Fruit fly (Drosophila melanogaster) whole organism, embryonic: ENCODE data around the gene Trf4-2.

Source experiments
- Ada2b ChIP-seq: fragments of 200-800 bp; sonication (Bioruptor generic); IDR thresholded peaks from 2 replicates; pipeline ENCODE4 v1.3.6; 2022; ENCODE audit warnings: missing biosample characterization, missing genetic modification characterization
- CG11085 ChIP-seq: fragments of 200-800 bp; sonication (Bioruptor generic); IDR thresholded peaks from 2 replicates; pipeline ENCODE4 v1.3.6; 2022; ENCODE audit warnings: missing biosample characterization, missing genetic modification characterization
- CG11093 ChIP-seq: fragments of 200-800 bp; sonication (Bioruptor generic); IDR thresholded peaks from 3 replicates; pipeline ENCODE4 v1.3.6; 2022; ENCODE audit warnings: missing biosample characterization, missing genetic modification characterization
- CG11456 ChIP-seq: fragments of 200-800 bp; sonication (Bioruptor generic); IDR thresholded peaks from 3 replicates; pipeline ENCODE4 v1.3.6; 2022; ENCODE audit warnings: missing biosample characterization, missing genetic modification characterization
- CG12071 ChIP-seq: fragments of 200-800 bp; sonication (Bioruptor generic); optimal IDR thresholded peaks from 3 replicates; lab custom pipeline; 2018; ENCODE audit warnings: missing biosample characterization, mild to moderate bottlenecking, missing genetic modification characterization
- CG14441 ChIP-seq: fragments of 200-800 bp; sonication (Bioruptor generic); IDR thresholded peaks from 2 replicates; pipeline ENCODE4 v1.3.6; 2022; ENCODE audit warnings: missing biosample characterization, missing genetic modification characterization
- CG14710 ChIP-seq: fragments of 200-800 bp; sonication (Bioruptor generic); optimal IDR thresholded peaks from 3 replicates; lab custom pipeline; 2019; ENCODE audit warnings: missing biosample characterization, mild to moderate bottlenecking, missing genetic modification characterization, moderate library complexity
- CG17186 ChIP-seq: fragments of 200-800 bp; sonication (Bioruptor generic); optimal IDR thresholded peaks from 3 replicates; lab custom pipeline; 2017; ENCODE audit warnings: missing biosample characterization, missing genetic modification reagents, missing genetic modification characterization
- CG17359 ChIP-seq: fragments of 200-800 bp; sonication (Bioruptor generic); optimal IDR thresholded peaks from 3 replicates; lab custom pipeline; 2018; ENCODE audit warnings: missing biosample characterization, mild to moderate bottlenecking, missing genetic modification characterization, moderate library complexity
- CG17802 ChIP-seq: fragments of 200-800 bp; sonication (Bioruptor generic); optimal IDR thresholded peaks from 2 replicates; lab custom pipeline; 2018; ENCODE audit warnings: missing biosample characterization, mild to moderate bottlenecking, missing genetic modification characterization, moderate library complexity
- CG2678 ChIP-seq: fragments of 200-800 bp; sonication (Bioruptor generic); optimal IDR thresholded peaks from 3 replicates; lab custom pipeline; 2019; ENCODE audit warnings: missing biosample characterization, mild to moderate bottlenecking, missing genetic modification characterization, moderate library complexity
- CG2712 ChIP-seq: fragments of 200-800 bp; optimal IDR thresholded peaks from 3 replicates; lab custom pipeline; 2019; ENCODE audit warnings: missing biosample characterization, mild to moderate bottlenecking, missing genetic modification characterization, moderate library complexity
- CG3407 ChIP-seq: fragments of 200-800 bp; sonication (Bioruptor generic); optimal IDR thresholded peaks from 2 replicates; lab custom pipeline; 2018; ENCODE audit warnings: missing biosample characterization, mild to moderate bottlenecking, missing genetic modification characterization
- CG4404 ChIP-seq: fragments of 200-800 bp; sonication (Bioruptor generic); IDR thresholded peaks from 2 replicates; pipeline ENCODE4 v1.3.6; 2022; ENCODE audit warnings: missing biosample characterization, missing genetic modification characterization
- CG4617 ChIP-seq: fragments of 200-800 bp; sonication (Bioruptor generic); optimal IDR thresholded peaks from 3 replicates; lab custom pipeline; 2016; ENCODE audit warnings: missing biosample characterization, missing genetic modification characterization, borderline replicate concordance
- CG6765 ChIP-seq: fragments of 200-800 bp; sonication (Bioruptor generic); optimal IDR thresholded peaks from 3 replicates; lab custom pipeline; 2017; ENCODE audit warnings: missing biosample characterization, mild to moderate bottlenecking, missing genetic modification characterization
- CG7357 ChIP-seq: fragments of 200-800 bp; sonication (Bioruptor generic); IDR thresholded peaks from 3 replicates; pipeline ENCODE4 v1.3.6; 2022; ENCODE audit warnings: missing biosample characterization, missing genetic modification characterization
- Dp ChIP-seq: fragments of 200-800 bp; sonication (Bioruptor generic); optimal IDR thresholded peaks from 2 replicates; lab custom pipeline; 2018; ENCODE audit warnings: missing biosample characterization, mild to moderate bottlenecking, missing genetic modification characterization, moderate library complexity
- Hand ChIP-seq: fragments of 200-800 bp; sonication (Bioruptor generic); optimal IDR thresholded peaks from 2 replicates; lab custom pipeline; 2017; ENCODE audit warnings: mild to moderate bottlenecking, missing biosample characterization, missing genetic modification reagents, missing genetic modification characterization
- Hr39 ChIP-seq: fragments of >200 bp; optimal IDR thresholded peaks from 2 replicates; lab custom pipeline; 2017
- Hr51 ChIP-seq, 2 experiments: fragments of 200-800 bp; sonication (Bioruptor generic); optimal IDR thresholded peaks; 2 replicates in 1 of 2; 3 replicates in 1 of 2; lab custom pipeline; 2016 to 2018; ENCODE audit warnings: missing biosample characterization in 2 of 2, missing genetic modification characterization in 2 of 2, mild to moderate bottlenecking in 1 of 2, moderate library complexity in 1 of 2
- MBD-R2 ChIP-seq: fragments of 200-800 bp; sonication (Bioruptor generic); IDR thresholded peaks from 2 replicates; pipeline ENCODE4 v1.3.6; 2022; ENCODE audit warnings: missing biosample characterization, missing genetic modification characterization
- NC2α ChIP-seq: fragments of 200-800 bp; sonication (Bioruptor generic); optimal IDR thresholded peaks from 2 replicates; lab custom pipeline; 2016; ENCODE audit warnings: missing biosample characterization, missing genetic modification characterization
- NC2β ChIP-seq: fragments of 200-800 bp; sonication (Bioruptor generic); optimal IDR thresholded peaks from 2 replicates; lab custom pipeline; 2016; ENCODE audit warnings: missing biosample characterization, missing genetic modification characterization
- NFAT ChIP-seq: fragments of 200-800 bp; sonication (Bioruptor generic); IDR thresholded peaks from 2 replicates; pipeline ENCODE4 v1.3.6; 2022; ENCODE audit warnings: missing biosample characterization, missing genetic modification characterization
- Nf-YC ChIP-seq: fragments of 200-800 bp; optimal IDR thresholded peaks from 3 replicates; lab custom pipeline; 2019; ENCODE audit warnings: missing biosample characterization, mild to moderate bottlenecking, missing genetic modification characterization, moderate library complexity
- Poxn ChIP-seq: fragments of 200-800 bp; sonication (Bioruptor generic); IDR thresholded peaks from 2 replicates; pipeline ENCODE4 v1.3.6; 2022; ENCODE audit warnings: missing biosample characterization, missing genetic modification characterization
- Sox102F ChIP-seq: fragments of 200-800 bp; sonication (Bioruptor generic); optimal IDR thresholded peaks from 2 replicates; lab custom pipeline; 2018; ENCODE audit warnings: missing biosample characterization, mild to moderate bottlenecking, missing genetic modification characterization, moderate library complexity
- Tbp ChIP-seq: fragments of >200 bp; optimal IDR thresholded peaks from 2 replicates; lab custom pipeline; 2018; ENCODE audit warnings: missing biosample characterization, missing genetic modification characterization
- ato ChIP-seq: fragments of 200-800 bp; sonication (Bioruptor generic); IDR thresholded peaks from 2 replicates; pipeline ENCODE4 v1.3.6; 2022; ENCODE audit warnings: missing biosample characterization, missing genetic modification characterization; ENCODE audit not compliant: partially characterized antibody
- bcd ChIP-seq: fragments of 200-800 bp; sonication (Bioruptor generic); optimal IDR thresholded peaks from 2 replicates; lab custom pipeline; 2017; ENCODE audit warnings: missing biosample characterization, mild to moderate bottlenecking, missing genetic modification characterization
- bsh ChIP-seq, 2 experiments: fragments of 200-800 bp; sonication (Bioruptor generic); optimal IDR thresholded peaks; 2 replicates each; lab custom pipeline; 2017 to 2018; ENCODE audit warnings: mild to moderate bottlenecking in 2 of 2, missing biosample characterization in 2 of 2, missing genetic modification characterization in 2 of 2, moderate library complexity in 1 of 2
- ci ChIP-seq: fragments of 200-800 bp; sonication (Bioruptor generic); IDR thresholded peaks from 3 replicates; pipeline ENCODE4 v1.3.6; 2022; ENCODE audit warnings: missing biosample characterization, missing genetic modification characterization
- corto ChIP-seq: fragments of 200-800 bp; sonication (Bioruptor generic); optimal IDR thresholded peaks from 2 replicates; lab custom pipeline; 2016; ENCODE audit warnings: missing biosample characterization, mild to moderate bottlenecking, missing genetic modification characterization, moderate library complexity
- ems ChIP-seq: fragments of 200-800 bp; sonication (Bioruptor generic); optimal IDR thresholded peaks from 3 replicates; lab custom pipeline; 2016; ENCODE audit warnings: missing biosample characterization, missing genetic modification characterization
- esg ChIP-seq: fragments of 200-800 bp; sonication (Bioruptor generic); conservative IDR thresholded peaks from 2 replicates; pipeline ENCODE4 v1.3.6; 2022; ENCODE audit warnings: missing biosample characterization, missing genetic modification characterization
- gem ChIP-seq: fragments of 200-800 bp; sonication (Bioruptor generic); optimal IDR thresholded peaks from 2 replicates; lab custom pipeline; 2019; ENCODE audit warnings: missing biosample characterization, mild to moderate bottlenecking, missing genetic modification characterization, moderate library complexity
- grn ChIP-seq: fragments of 200-800 bp; sonication (Bioruptor generic); optimal IDR thresholded peaks from 3 replicates; lab custom pipeline; 2017; ENCODE audit warnings: missing biosample characterization, missing genetic modification characterization
- lab ChIP-seq: fragments of 200-800 bp; sonication (Bioruptor generic); optimal IDR thresholded peaks from 3 replicates; lab custom pipeline; 2017; ENCODE audit warnings: missing biosample characterization, missing genetic modification characterization, mild to moderate bottlenecking, moderate library complexity, missing genetic modification reagents
- nmo ChIP-seq: fragments of 200-800 bp; sonication (Bioruptor generic); optimal IDR thresholded peaks from 2 replicates; lab custom pipeline; 2018; ENCODE audit warnings: missing biosample characterization, mild to moderate bottlenecking, missing genetic modification characterization, moderate library complexity
- onecut ChIP-seq: fragments of 200-800 bp; sonication (Bioruptor generic); IDR thresholded peaks from 2 replicates; pipeline ENCODE4 v1.3.6; 2022; ENCODE audit warnings: missing biosample characterization, missing genetic modification characterization
- org-1 ChIP-seq: fragments of 200-800 bp; sonication (Bioruptor generic); optimal IDR thresholded peaks from 2 replicates; lab custom pipeline; 2017; ENCODE audit warnings: missing biosample characterization, missing genetic modification characterization
- otp ChIP-seq: fragments of 200-800 bp; sonication (Bioruptor generic); IDR thresholded peaks from 3 replicates; pipeline ENCODE4, ENCODE4 v1.3.6; 2022; ENCODE audit warnings: missing biosample characterization, missing genetic modification characterization
- pros ChIP-seq: fragments of 200-800 bp; sonication (Bioruptor generic); optimal IDR thresholded peaks from 3 replicates; lab custom pipeline; 2019; ENCODE audit warnings: missing biosample characterization, mild to moderate bottlenecking, missing genetic modification characterization, moderate library complexity
- psq ChIP-seq: fragments of 200-800 bp; sonication (Bioruptor generic); optimal IDR thresholded peaks from 2 replicates; lab custom pipeline; 2017; ENCODE audit warnings: missing biosample characterization, missing genetic modification characterization
- repo ChIP-seq: fragments of 200-800 bp; sonication (Bioruptor generic); optimal IDR thresholded peaks from 2 replicates; lab custom pipeline; 2016; ENCODE audit warnings: missing biosample characterization, missing genetic modification characterization
- trem ChIP-seq: fragments of 200-800 bp; optimal IDR thresholded peaks from 3 replicates; lab custom pipeline; 2019; ENCODE audit warnings: missing biosample characterization, mild to moderate bottlenecking, missing genetic modification characterization, moderate library complexity
- zen ChIP-seq: fragments of 200-800 bp; sonication (Bioruptor generic); optimal IDR thresholded peaks from 3 replicates; lab custom pipeline; 2018; ENCODE audit warnings: missing biosample characterization, mild to moderate bottlenecking, missing genetic modification characterization, moderate library complexity

Trf4-2 gene

dm6 chr3R:24875939-24876842, 48.8 kb upstream of the Trf4-2 start, which contains the start of gene CG3744 (continued):
- TF ChIP-seq CG7357 (GFP tag; lab: Robert Waterston, UW) = peak; percentile 79
- peak; percentile 70 for TF ChIP-seq psq (GFP tag; lab: Kevin White, UChicago)
- TF ChIP-seq ci (GFP tag; lab: Robert Waterston, UW) = peak; percentile 95
- TF ChIP-seq CG3407 (GFP tag; lab: Kevin White, UChicago) = peak; percentile 78
- peak; percentile 79 to 87 for TF ChIP-seq Hr51 (GFP tag; optimal IDR thresholded peaks at IDR 0.05; lab: Kevin White, UChicago)
- peak; percentile 90 for TF ChIP-seq CG2678
- peak; percentile 78 for TF ChIP-seq CG4617 (GFP tag; lab: Kevin White, UChicago)
- no peak for TF ChIP-seq Tbp (GFP tag; lab: Kevin White, UChicago)
- TF ChIP-seq Hr39 (lab: Kevin White, UChicago) = peak; percentile 94
- peak; percentile 90 for TF ChIP-seq CG17359 (tag; lab: Kevin White, UChicago)
- TF ChIP-seq Hand (GFP tag; lab: Kevin White, UChicago) = peak; percentile 68
- TF ChIP-seq NC2β (GFP tag; lab: Kevin White, UChicago) = peak; percentile 35
- peak; percentile 58 for TF ChIP-seq org-1 (GFP tag; lab: Kevin White, UChicago)
- peak; percentile 90 for TF ChIP-seq MBD-R2 (GFP tag; lab: Robert Waterston, UW)
- peak; percentile 77 for TF ChIP-seq ato (GFP tag; lab: Robert Waterston, UW)
- peak; percentile 93 for TF ChIP-seq Ada2b (GFP tag; lab: Robert Waterston, UW)
- peak; percentile 94 for TF ChIP-seq lab (GFP tag; lab: Kevin White, UChicago)
- TF ChIP-seq CG12071 (GFP tag; lab: Kevin White, UChicago) = peak; percentile 69
- peak; percentile 93 for TF ChIP-seq otp (GFP tag; lab: Robert Waterston, UW)
- peak; percentile 90 for TF ChIP-seq Sox102F (GFP tag; lab: Kevin White, UChicago)
- TF ChIP-seq NFAT = peak; percentile 99
- peak; percentile 84 for TF ChIP-seq trem (tag; lab: Kevin White, UChicago)
- peak; percentile 90 for TF ChIP-seq nmo (GFP tag; lab: Kevin White, UChicago)
- TF ChIP-seq NC2α (GFP tag; lab: Kevin White, UChicago) = peak; percentile 45
- peak; percentile 84 for TF ChIP-seq Nf-YC (tag; lab: Kevin White, UChicago)
- peak; percentile 85 for TF ChIP-seq ems (GFP tag; lab: Kevin White, UChicago)
- peak; percentile 98 for TF ChIP-seq CG11456 (GFP tag; lab: Robert Waterston, UW)
- peak; percentile 88 for TF ChIP-seq onecut
- TF ChIP-seq Poxn (GFP tag; lab: Robert Waterston, UW) = peak; percentile 81
- peak; percentile 95 for TF ChIP-seq gem
- TF ChIP-seq CG4404 (GFP tag; lab: Robert Waterston, UW) = peak; percentile 89
- peak; percentile 55 for TF ChIP-seq CG17186
- peak; percentile 94 for TF ChIP-seq CG2712
- peak; percentile 45 for TF ChIP-seq CG17802
- no peak for TF ChIP-seq pros
- TF ChIP-seq zen (tag; lab: Kevin White, UChicago) = peak; percentile 79
- peak; percentile 91 for TF ChIP-seq bcd (GFP tag; lab: Kevin White, UChicago)
- TF ChIP-seq CG6765 (GFP tag; lab: Kevin White, UChicago) = peak; percentile 61
- peak; percentile 44 for TF ChIP-seq corto (GFP tag; lab: Kevin White, UChicago)
- peak; percentile 94 for TF ChIP-seq CG11085 (GFP tag; lab: Robert Waterston, UW)
- TF ChIP-seq repo (GFP tag; lab: Kevin White, UChicago) = peak; percentile 54
- TF ChIP-seq Dp (GFP tag; lab: Kevin White, UChicago) = no peak
- no peak for TF ChIP-seq CG14710 (tag; lab: Kevin White, UChicago)
- peak; percentile 7 to 86 for TF ChIP-seq bsh (GFP tag; optimal IDR thresholded peaks at IDR 0.05; lab: Kevin White, UChicago)
- TF ChIP-seq esg (GFP tag; lab: Robert Waterston, UW) = peak; percentile 87
- peak; percentile 94 for TF ChIP-seq CG14441 (GFP tag; lab: Robert Waterston, UW)
- TF ChIP-seq CG11093 (GFP tag; lab: Robert Waterston, UW) = peak; percentile 83
- peak; percentile 0 for TF ChIP-seq grn (GFP tag; lab: Kevin White, UChicago)
